Worm (Caenorhabditis elegans) whole organism, L3 larva: Measurements from ENCODE around the gene snpc-1.3.

Experiments
- R02D3.7 ChIP-seq: fragments of 150-350 bp; optimal IDR thresholded peaks from 2 replicates; lab custom pipeline; 2014; ENCODE audit warnings: missing biosample characterization, missing genetic modification characterization
- ZK546.5 ChIP-seq: sonication (generic microtip); optimal IDR thresholded peaks from 2 replicates; lab custom pipeline; 2017; ENCODE audit warnings: missing biosample characterization, missing genetic modification characterization
- aly-2 ChIP-seq: fragments of 150-350 bp; optimal IDR thresholded peaks from 2 replicates; lab custom pipeline; 2014; ENCODE audit warnings: missing biosample characterization, missing genetic modification characterization
- ceh-16 ChIP-seq: sonication (generic microtip); optimal IDR thresholded peaks from 2 replicates; lab custom pipeline; 2017; ENCODE audit warnings: missing biosample characterization, missing genetic modification characterization
- ceh-28 ChIP-seq: fragments of 150-350 bp; optimal IDR thresholded peaks from 2 replicates; lab custom pipeline; 2014; ENCODE audit warnings: missing biosample characterization, missing genetic modification reagents, missing genetic modification characterization
- ceh-82 ChIP-seq: fragments of 150-350 bp; optimal IDR thresholded peaks from 2 replicates; lab custom pipeline; 2014; ENCODE audit warnings: missing biosample characterization, missing genetic modification characterization
- daf-12 ChIP-seq: fragments of 150-350 bp; optimal IDR thresholded peaks from 2 replicates; lab custom pipeline; 2014; ENCODE audit warnings: missing biosample characterization, missing genetic modification reagents, missing genetic modification characterization
- egl-27 ChIP-seq: sonication (generic microtip); optimal IDR thresholded peaks from 4 replicates; lab custom pipeline; 2017; ENCODE audit warnings: missing biosample characterization, missing genetic modification reagents, missing genetic modification characterization
- egl-5 ChIP-seq: fragments of 150-350 bp; optimal IDR thresholded peaks from 2 replicates; lab custom pipeline; 2017; ENCODE audit warnings: missing biosample characterization, missing genetic modification reagents, missing genetic modification characterization, inconsistent platforms
- elt-1 ChIP-seq: fragments of 150-350 bp; optimal IDR thresholded peaks from 2 replicates; lab custom pipeline; 2014; ENCODE audit warnings: missing biosample characterization, missing genetic modification characterization
- elt-2 ChIP-seq: sonication (generic microtip); optimal IDR thresholded peaks from 2 replicates; lab custom pipeline; 2016; ENCODE audit warnings: missing genetic modification reagents, mild to moderate bottlenecking, missing genetic modification characterization, missing compliant biosample characterization
- elt-3 ChIP-seq, 3 experiments: fragments of 150-350 bp in 1 of 3; sonication (generic microtip) in 2 of 3; optimal IDR thresholded peaks; 2 replicates in 2 of 3; 4 replicates in 1 of 3; lab custom pipeline; 2014 to 2017; ENCODE audit warnings: missing biosample characterization in 3 of 3, missing genetic modification characterization in 3 of 3
- eor-1 ChIP-seq, 2 experiments: fragments of 150-350 bp; optimal IDR thresholded peaks; 2 replicates each; lab custom pipeline; 2014 to 2018; ENCODE audit warnings: missing biosample characterization in 2 of 2, missing genetic modification characterization in 2 of 2
- fkh-10 ChIP-seq: sonication (generic microtip); optimal IDR thresholded peaks from 2 replicates; lab custom pipeline; 2017; ENCODE audit warnings: missing biosample characterization, missing genetic modification reagents, missing genetic modification characterization
- fkh-2 ChIP-seq: fragments of 150-350 bp; optimal IDR thresholded peaks from 2 replicates; lab custom pipeline; 2014; ENCODE audit warnings: missing biosample characterization, missing genetic modification reagents, missing genetic modification characterization
- fos-1 ChIP-seq: fragments of 150-350 bp; optimal IDR thresholded peaks from 2 replicates; lab custom pipeline; 2014; ENCODE audit warnings: missing biosample characterization, missing genetic modification characterization
- hmg-11 ChIP-seq: sonication (generic microtip); optimal IDR thresholded peaks from 2 replicates; lab custom pipeline; 2016; ENCODE audit warnings: missing genetic modification characterization, missing compliant biosample characterization
- jun-1 ChIP-seq: fragments of 150-350 bp; optimal IDR thresholded peaks from 2 replicates; lab custom pipeline; 2014; ENCODE audit warnings: missing biosample characterization, missing genetic modification reagents, missing genetic modification characterization
- lin-15B ChIP-seq: fragments of 150-350 bp; optimal IDR thresholded peaks from 2 replicates; lab custom pipeline; 2014; ENCODE audit warnings: missing biosample characterization, missing genetic modification characterization
- lsy-12 ChIP-seq: sonication (generic microtip); optimal IDR thresholded peaks from 2 replicates; lab custom pipeline; 2016; ENCODE audit warnings: mild to moderate bottlenecking, missing genetic modification characterization, missing compliant biosample characterization
- mdl-1 ChIP-seq: fragments of 150-350 bp; optimal IDR thresholded peaks from 2 replicates; lab custom pipeline; 2014; ENCODE audit warnings: missing biosample characterization, missing genetic modification characterization
- mml-1 ChIP-seq: fragments of 150-350 bp; sonication (generic microtip); optimal IDR thresholded peaks from 3 replicates; lab custom pipeline; 2014; ENCODE audit warnings: missing biosample characterization, missing genetic modification characterization
- nfya-1 ChIP-seq: sonication (generic microtip); optimal IDR thresholded peaks from 2 replicates; lab custom pipeline; 2017; ENCODE audit warnings: missing genetic modification characterization, mild to moderate bottlenecking, missing compliant biosample characterization, antibody characterized with exemption, moderate library complexity; ENCODE audit not compliant: insufficient read depth
- nhr-12 ChIP-seq: fragments of 150-350 bp; optimal IDR thresholded peaks from 2 replicates; lab custom pipeline; 2014; ENCODE audit warnings: missing biosample characterization, missing genetic modification characterization
- nhr-23 ChIP-seq: fragments of 150-350 bp; optimal IDR thresholded peaks from 2 replicates; lab custom pipeline; 2014; ENCODE audit warnings: missing biosample characterization, missing genetic modification reagents, missing genetic modification characterization
- nhr-28 ChIP-seq: fragments of 150-350 bp; optimal IDR thresholded peaks from 2 replicates; lab custom pipeline; 2014; ENCODE audit warnings: missing biosample characterization, missing genetic modification characterization
- nhr-76 ChIP-seq: fragments of 150-350 bp; sonication (generic microtip); optimal IDR thresholded peaks from 5 replicates; lab custom pipeline; 2014; ENCODE audit warnings: missing biosample characterization, missing genetic modification characterization
- sea-2 ChIP-seq: fragments of 150-350 bp; sonication (generic microtip); optimal IDR thresholded peaks from 4 replicates; lab custom pipeline; 2014; ENCODE audit warnings: missing biosample characterization, missing genetic modification reagents, missing genetic modification characterization
- skn-1 ChIP-seq: fragments of 150-350 bp; optimal IDR thresholded peaks from 2 replicates; lab custom pipeline; 2014; ENCODE audit warnings: missing biosample characterization, missing genetic modification characterization
- snpc-4 ChIP-seq: fragments of 150-350 bp; optimal IDR thresholded peaks from 2 replicates; lab custom pipeline; 2014; ENCODE audit warnings: missing biosample characterization, missing genetic modification characterization
- unc-39 ChIP-seq: sonication (generic microtip); optimal IDR thresholded peaks from 4 replicates; lab custom pipeline; 2017; ENCODE audit warnings: missing biosample characterization, missing genetic modification characterization
- unc-62 ChIP-seq: fragments of 150-350 bp; sonication (generic microtip); optimal IDR thresholded peaks from 4 replicates; lab custom pipeline; 2014; ENCODE audit warnings: missing biosample characterization, missing genetic modification reagents, missing genetic modification characterization
- zag-1 ChIP-seq: fragments of 150-350 bp; optimal IDR thresholded peaks from 2 replicates; lab custom pipeline; 2014; ENCODE audit warnings: missing biosample characterization, missing genetic modification characterization

Gene snpc-1.3

ce11 chrV:5454955-5455354 is 16.0 kb upstream of the snpc-1.3 start:
- TF ChIP-seq R02D3.7 (no peak), mml-1 (tag; lab: Kevin White, UChicago) (no peak), fos-1 (tag; lab: Kevin White, UChicago) (no peak), elt-2 (tag; lab: Kevin White, UChicago) (no peak), unc-39 (tag; lab: Kevin White, UChicago) (no peak), daf-12 (tag; lab: Kevin White, UChicago) (no peak), fkh-10 (GFP tag; lab: Kevin White, UChicago) (peak; percentile 45)

ce11 chrV:5453615-5454014 is 14.6 kb upstream of the snpc-1.3 start, which contains the start of gene glc-3:
glc-3 (minus strand) TSS chrV:5453715.
- no peak for TF ChIP-seq zag-1 (tag; lab: Kevin White, UChicago)
- TF ChIP-seq jun-1 (tag; lab: Kevin White, UChicago): no peak
- TF ChIP-seq elt-3 (tag; optimal IDR thresholded peaks at IDR 0.05; lab: Kevin White, UChicago): no peak
- TF ChIP-seq mdl-1 (tag; lab: Kevin White, UChicago): no peak
- TF ChIP-seq, all 47 proteins: peak for 0

ce11 chrV:5450742-5451141 is 11.8 kb upstream of the snpc-1.3 start:
- TF ChIP-seq sea-2 (GFP tag; lab: Kevin White, UChicago) (no peak), hmg-11 (tag; lab: Kevin White, UChicago) (no peak), elt-3 (tag; optimal IDR thresholded peaks at IDR 0.05; lab: Kevin White, UChicago) (no peak), ZK546.5 (tag; lab: Kevin White, UChicago) (no peak), elt-1 (tag; lab: Kevin White, UChicago) (no peak), aly-2 (tag; lab: Kevin White, UChicago) (no peak)

- TF ChIP-seq ceh-28 (tag; lab: Kevin White, UChicago) (no peak), snpc-4 (tag; lab: Kevin White, UChicago) (no peak), egl-5 (tag; lab: Kevin White, UChicago) (no peak), jun-1 (tag; lab: Kevin White, UChicago) (no peak), elt-3 (tag; optimal IDR thresholded peaks at IDR 0.05; lab: Kevin White, UChicago) (no peak), ceh-82 (no peak), fkh-10 (GFP tag; lab: Kevin White, UChicago) (no peak), zag-1 (tag; lab: Kevin White, UChicago) (no peak), eor-1 (tag; optimal IDR thresholded peaks at IDR 0.05; lab: Kevin White, UChicago) (no peak), ZK546.5 (tag; lab: Kevin White, UChicago) (no peak), R02D3.7 (no peak), egl-27 (tag; lab: Kevin White, UChicago) (no peak), nhr-23 (tag; lab: Kevin White, UChicago) (no peak), nhr-12 (tag; lab: Kevin White, UChicago) (no peak), elt-1 (tag; lab: Kevin White, UChicago) (no peak), elt-2 (tag; lab: Kevin White, UChicago) (no peak), lsy-12 (tag; lab: Kevin White, UChicago) (no peak)
- TF ChIP-seq, all 47 proteins: peak for 0
Observed at ce11 chrV:5447057-5447456, 8.1 kb upstream of the snpc-1.3 start.

ce11 chrV:5445839-5446238 is 6.9 kb upstream of the snpc-1.3 start, which contains the start of gene F08F3.1:
F08F3.1 (plus strand) TSS chrV:5446139.
- TF ChIP-seq egl-5 (tag; lab: Kevin White, UChicago): no peak
- TF ChIP-seq nhr-76 (tag; lab: Kevin White, UChicago): no peak
- no peak for TF ChIP-seq fkh-2 (tag; lab: Kevin White, UChicago)
- no peak for TF ChIP-seq ZK546.5 (tag; lab: Kevin White, UChicago)
- no peak for TF ChIP-seq nhr-28 (tag; lab: Kevin White, UChicago)
- TF ChIP-seq mdl-1 (tag; lab: Kevin White, UChicago): no peak
- TF ChIP-seq ceh-16 (tag; lab: Kevin White, UChicago): no peak
- TF ChIP-seq nfya-1: no peak
- TF ChIP-seq unc-39 (tag; lab: Kevin White, UChicago): no peak
- no peak for TF ChIP-seq fkh-10 (GFP tag; lab: Kevin White, UChicago)
- TF ChIP-seq skn-1 (tag; lab: Kevin White, UChicago): no peak
- TF ChIP-seq lin-15B: no peak
- no peak for TF ChIP-seq unc-62 (GFP tag; lab: Kevin White, UChicago)
- no peak for TF ChIP-seq ceh-82
- TF ChIP-seq daf-12 (tag; lab: Kevin White, UChicago): no peak
